Fruit fly (Drosophila melanogaster) whole organism, embryonic: Measurements from ENCODE around the gene inc.

ENCODE experiments used
- Antp ChIP-seq: fragments of 200-800 bp; sonication (Bioruptor generic); optimal IDR thresholded peaks from 3 replicates; lab custom pipeline; 2016; ENCODE audit warnings: missing biosample characterization, missing genetic modification characterization
- CG11456 ChIP-seq: fragments of 200-800 bp; sonication (Bioruptor generic); IDR thresholded peaks from 3 replicates; pipeline ENCODE4 v1.3.6; 2022; ENCODE audit warnings: missing biosample characterization, missing genetic modification characterization
- CG12659 ChIP-seq: fragments of 200-800 bp; sonication (Bioruptor generic); optimal IDR thresholded peaks from 3 replicates; lab custom pipeline; 2017; ENCODE audit warnings: mild to moderate bottlenecking, missing biosample characterization, missing genetic modification reagents, missing genetic modification characterization
- CG12744 ChIP-seq: fragments of 200-800 bp; sonication (Bioruptor generic); optimal IDR thresholded peaks from 2 replicates; lab custom pipeline; 2016; ENCODE audit warnings: missing biosample characterization, missing genetic modification characterization
- CG1603 ChIP-seq: fragments of 200-800 bp; sonication (Bioruptor generic); optimal IDR thresholded peaks from 2 replicates; lab custom pipeline; 2019; ENCODE audit warnings: missing biosample characterization, mild to moderate bottlenecking, missing genetic modification characterization, moderate library complexity
- CG1647 ChIP-seq: fragments of 200-800 bp; sonication (Bioruptor generic); optimal IDR thresholded peaks from 3 replicates; lab custom pipeline; 2016; ENCODE audit warnings: missing biosample characterization, missing genetic modification characterization
- CG17359 ChIP-seq: fragments of 200-800 bp; sonication (Bioruptor generic); optimal IDR thresholded peaks from 3 replicates; lab custom pipeline; 2018; ENCODE audit warnings: missing biosample characterization, mild to moderate bottlenecking, missing genetic modification characterization, moderate library complexity
- CG17829 ChIP-seq: fragments of 200-800 bp; optimal IDR thresholded peaks from 2 replicates; lab custom pipeline; 2019; ENCODE audit warnings: missing biosample characterization, mild to moderate bottlenecking, missing genetic modification characterization, moderate library complexity
- CG18599 ChIP-seq: fragments of 200-800 bp; sonication (Bioruptor generic); optimal IDR thresholded peaks from 3 replicates; lab custom pipeline; 2017; ENCODE audit warnings: missing biosample characterization, missing genetic modification characterization, mild to moderate bottlenecking, moderate library complexity, missing genetic modification reagents
- CG2199 ChIP-seq: fragments of 200-800 bp; sonication (Bioruptor generic); IDR thresholded peaks from 3 replicates; pipeline ENCODE4 v1.3.6; 2022; ENCODE audit warnings: missing biosample characterization, missing genetic modification characterization
- CG2875 ChIP-seq: fragments of 200-800 bp; sonication (Bioruptor generic); optimal IDR thresholded peaks from 2 replicates; lab custom pipeline; 2017; ENCODE audit warnings: missing biosample characterization, mild to moderate bottlenecking, missing genetic modification characterization, missing genetic modification reagents
- CG2889 ChIP-seq: fragments of 200-800 bp; sonication (Bioruptor generic); IDR thresholded peaks from 3 replicates; pipeline ENCODE4 v1.3.6; 2022; ENCODE audit warnings: missing biosample characterization, missing genetic modification characterization
- CG30431 ChIP-seq: fragments of 200-800 bp; sonication (Bioruptor generic); optimal IDR thresholded peaks from 2 replicates; lab custom pipeline; 2017; ENCODE audit warnings: missing biosample characterization, missing genetic modification characterization
- CG3407 ChIP-seq: fragments of 200-800 bp; sonication (Bioruptor generic); optimal IDR thresholded peaks from 2 replicates; lab custom pipeline; 2018; ENCODE audit warnings: missing biosample characterization, mild to moderate bottlenecking, missing genetic modification characterization
- CG6272 ChIP-seq: fragments of 200-800 bp; sonication (Bioruptor generic); IDR thresholded peaks from 2 replicates; pipeline ENCODE4 v1.3.6; 2022; ENCODE audit warnings: missing biosample characterization, missing genetic modification characterization
- CG6683 ChIP-seq: fragments of 200-800 bp; sonication (Bioruptor generic); optimal IDR thresholded peaks from 2 replicates; lab custom pipeline; 2017; ENCODE audit warnings: missing biosample characterization, mild to moderate bottlenecking, missing genetic modification characterization, missing genetic modification reagents
- CG6765 ChIP-seq: fragments of 200-800 bp; sonication (Bioruptor generic); optimal IDR thresholded peaks from 3 replicates; lab custom pipeline; 2017; ENCODE audit warnings: missing biosample characterization, mild to moderate bottlenecking, missing genetic modification characterization
- CTCF ChIP-seq: fragments of 200-800 bp; sonication (Bioruptor generic); optimal IDR thresholded peaks from 2 replicates; lab custom pipeline; 2017; ENCODE audit warnings: missing biosample characterization, mild to moderate bottlenecking, missing genetic modification characterization, moderate library complexity
- Deaf1 ChIP-seq: fragments of 200-800 bp; optimal IDR thresholded peaks from 3 replicates; lab custom pipeline; 2019; ENCODE audit warnings: missing biosample characterization, mild to moderate bottlenecking, missing genetic modification characterization, moderate library complexity
- Gug ChIP-seq: fragments of 200-800 bp; sonication (Bioruptor generic); IDR thresholded peaks from 4 replicates; pipeline ENCODE4 v1.3.6; 2022; ENCODE audit warnings: missing biosample characterization, missing genetic modification characterization
- HLH3B ChIP-seq: fragments of 200-800 bp; sonication (Bioruptor generic); IDR thresholded peaks from 2 replicates; pipeline ENCODE4 v1.3.6; 2022; ENCODE audit warnings: missing biosample characterization, missing genetic modification characterization
- HLHmδ ChIP-seq: fragments of 200-800 bp; sonication (Bioruptor generic); optimal IDR thresholded peaks from 2 replicates; lab custom pipeline; 2018; ENCODE audit warnings: missing biosample characterization, mild to moderate bottlenecking, missing genetic modification characterization, moderate library complexity
- Hr78 ChIP-seq, 2 experiments: fragments of 200-800 bp in 1 of 2; fragments of >200 bp in 1 of 2; sonication (Bioruptor generic) in 1 of 2; optimal IDR thresholded peaks; 2 replicates each; lab custom pipeline; 2017 to 2019; ENCODE audit warnings: missing biosample characterization in 2 of 2, missing genetic modification characterization in 2 of 2, mild to moderate bottlenecking in 1 of 2, moderate library complexity in 1 of 2
- Mad ChIP-seq: fragments of 200-800 bp; sonication (Bioruptor generic); optimal IDR thresholded peaks from 2 replicates; lab custom pipeline; 2016; ENCODE audit warnings: missing biosample characterization, missing genetic modification characterization
- Oli ChIP-seq: fragments of 200-800 bp; sonication (Bioruptor generic); optimal IDR thresholded peaks from 2 replicates; lab custom pipeline; 2018; ENCODE audit warnings: missing biosample characterization, mild to moderate bottlenecking, missing genetic modification characterization, moderate library complexity
- aop ChIP-seq: fragments of 200-800 bp; sonication (Bioruptor generic); IDR thresholded peaks from 2 replicates; pipeline ENCODE4 v1.3.6; 2022; ENCODE audit warnings: missing biosample characterization, missing genetic modification characterization
- bbx ChIP-seq: fragments of 200-800 bp; sonication (Bioruptor generic); IDR thresholded peaks from 2 replicates; pipeline ENCODE4 v1.3.6; 2022; ENCODE audit warnings: missing biosample characterization, missing genetic modification characterization; ENCODE audit not compliant: partially characterized antibody
- danr ChIP-seq: fragments of 200-800 bp; sonication (Bioruptor generic); IDR thresholded peaks from 2 replicates; pipeline ENCODE4 v1.3.6; 2022; ENCODE audit warnings: missing biosample characterization, missing genetic modification characterization
- dati ChIP-seq: fragments of 200-800 bp; sonication (Bioruptor generic); IDR thresholded peaks from 2 replicates; pipeline ENCODE4 v1.3.6; 2022; ENCODE audit warnings: missing biosample characterization, missing genetic modification characterization
- dmrt11E ChIP-seq: fragments of 200-800 bp; sonication (Bioruptor generic); optimal IDR thresholded peaks from 3 replicates; lab custom pipeline; 2018; ENCODE audit warnings: missing biosample characterization, mild to moderate bottlenecking, missing genetic modification characterization, moderate library complexity
- dpn ChIP-seq, 2 experiments: fragments of 200-800 bp; sonication (Bioruptor generic); optimal IDR thresholded peaks; 3 replicates each; lab custom pipeline; 2016; ENCODE audit warnings: missing biosample characterization in 2 of 2, missing genetic modification characterization in 2 of 2
- exex ChIP-seq: fragments of 200-800 bp; sonication (Bioruptor generic); optimal IDR thresholded peaks from 4 replicates; lab custom pipeline; 2018; ENCODE audit warnings: missing biosample characterization, mild to moderate bottlenecking, missing genetic modification characterization, moderate library complexity
- fd3F ChIP-seq: fragments of 200-800 bp; sonication (Bioruptor generic); optimal IDR thresholded peaks from 2 replicates; lab custom pipeline; 2018; ENCODE audit warnings: missing biosample characterization, mild to moderate bottlenecking, missing genetic modification characterization, moderate library complexity
- gcm ChIP-seq: fragments of 200-800 bp; sonication (Bioruptor generic); optimal IDR thresholded peaks from 2 replicates; lab custom pipeline; 2019; ENCODE audit warnings: missing biosample characterization, mild to moderate bottlenecking, missing genetic modification characterization, moderate library complexity
- kni ChIP-seq: fragments of 200-800 bp; sonication (Bioruptor generic); optimal IDR thresholded peaks from 3 replicates; lab custom pipeline; 2017; ENCODE audit warnings: mild to moderate bottlenecking, missing biosample characterization, missing genetic modification reagents, missing genetic modification characterization
- lbe ChIP-seq: fragments of 200-800 bp; sonication (Bioruptor generic); optimal IDR thresholded peaks from 2 replicates; lab custom pipeline; 2016; ENCODE audit warnings: missing biosample characterization, mild to moderate bottlenecking, missing genetic modification characterization
- lola ChIP-seq, 3 experiments: fragments of >200 bp in 2 of 3; fragments of 200-800 bp in 1 of 3; sonication (Bioruptor generic) in 1 of 3; optimal IDR thresholded peaks; 2 replicates each; lab custom pipeline; 2017 to 2019; ENCODE audit warnings: missing biosample characterization in 3 of 3, missing genetic modification characterization in 3 of 3, mild to moderate bottlenecking in 1 of 3, moderate library complexity in 1 of 3
- maf-S ChIP-seq: fragments of 200-800 bp; sonication (Bioruptor generic); optimal IDR thresholded peaks from 2 replicates; lab custom pipeline; 2016; ENCODE audit warnings: missing biosample characterization, missing genetic modification characterization
- prd ChIP-seq, 3 experiments: fragments of >200 bp in 2 of 3; fragments of 200-800 bp in 1 of 3; sonication (Bioruptor generic) in 1 of 3; optimal IDR thresholded peaks in 2 of 3; IDR thresholded peaks in 1 of 3; 2 replicates in 2 of 3; 3 replicates in 1 of 3; pipeline versions ENCODE4 v1.3.6 to Lab custom; 2017 to 2022; ENCODE audit warnings: missing biosample characterization in 1 of 3, missing genetic modification characterization in 1 of 3
- pros ChIP-seq: fragments of 200-800 bp; sonication (Bioruptor generic); optimal IDR thresholded peaks from 3 replicates; lab custom pipeline; 2019; ENCODE audit warnings: missing biosample characterization, mild to moderate bottlenecking, missing genetic modification characterization, moderate library complexity
- pzg ChIP-seq: fragments of 200-800 bp; sonication (Bioruptor generic); optimal IDR thresholded peaks from 3 replicates; lab custom pipeline; 2018; ENCODE audit warnings: missing biosample characterization, mild to moderate bottlenecking, missing genetic modification characterization, moderate library complexity
- sob ChIP-seq: fragments of 200-800 bp; sonication (Bioruptor generic); IDR thresholded peaks from 2 replicates; pipeline ENCODE4 v1.3.6; 2022; ENCODE audit warnings: missing biosample characterization, missing genetic modification characterization
- sqz ChIP-seq: fragments of 200-800 bp; sonication (Bioruptor generic); optimal IDR thresholded peaks from 3 replicates; lab custom pipeline; 2018; ENCODE audit warnings: missing biosample characterization, mild to moderate bottlenecking, missing genetic modification characterization
- trh ChIP-seq: fragments of 200-800 bp; sonication (Bioruptor generic); optimal IDR thresholded peaks from 2 replicates; lab custom pipeline; 2016; ENCODE audit warnings: missing biosample characterization, missing genetic modification characterization
- vfl ChIP-seq: fragments of 200-800 bp; sonication (Bioruptor generic); optimal IDR thresholded peaks from 2 replicates; lab custom pipeline; 2016; ENCODE audit warnings: missing biosample characterization, missing genetic modification characterization
- vnd ChIP-seq: fragments of 200-800 bp; sonication (Bioruptor generic); IDR thresholded peaks from 3 replicates; pipeline ENCODE4 v1.3.6; 2022; ENCODE audit warnings: missing biosample characterization, missing genetic modification characterization; ENCODE audit not compliant: partially characterized antibody
- wor ChIP-seq: fragments of 200-800 bp; sonication (Bioruptor generic); IDR thresholded peaks from 2 replicates; pipeline ENCODE4 v1.3.6; 2022; ENCODE audit warnings: missing biosample characterization, missing genetic modification characterization
- zfh1 ChIP-seq: fragments of 200-800 bp; sonication (Bioruptor generic); IDR thresholded peaks from 3 replicates; pipeline ENCODE4 v1.3.6; 2022; ENCODE audit warnings: missing biosample characterization, missing genetic modification characterization

inc gene

dm6 chrX:1482840-1483518 lies at the start of gene inc, which contains the start of gene sta (continued):
- TF ChIP-seq Mad (GFP tag; lab: Kevin White, UChicago) = peak; percentile 57
- peak; percentile 32 for TF ChIP-seq pros (GFP tag; lab: Kevin White, UChicago)
- peak; percentile 18 for TF ChIP-seq CTCF (GFP tag; lab: Kevin White, UChicago)
- TF ChIP-seq CG2875 = peak; percentile 66
- TF ChIP-seq Gug (GFP tag; lab: Robert Waterston, UW) = peak; percentile 22; the same call in 1 of the 4 replicates
- peak; percentile 67 for TF ChIP-seq CG17359 (tag; lab: Kevin White, UChicago)
- no peak for TF ChIP-seq dati
- TF ChIP-seq danr (GFP tag; lab: Robert Waterston, UW) = no peak
- TF ChIP-seq CG30431 (GFP tag; lab: Kevin White, UChicago) = peak; percentile 26
- TF ChIP-seq prd (optimal IDR thresholded peaks at IDR 0.05; lab: Kevin White, UChicago) = no peak
- TF ChIP-seq prd (GFP tag; IDR thresholded peaks at IDR 0.05; lab: Robert Waterston, UW) = 0 out of 3 replicates have a peak, but pooled peaks have one; percentile 40
- no peak for TF ChIP-seq CG6272 (GFP tag; lab: Robert Waterston, UW)
- TF ChIP-seq kni (GFP tag; lab: Kevin White, UChicago) = peak; percentile 64
- TF ChIP-seq CG1647 (GFP tag; lab: Kevin White, UChicago) = peak; percentile 35
- TF ChIP-seq pzg (GFP tag; lab: Kevin White, UChicago) = peak; percentile 98
- TF ChIP-seq Deaf1 (tag; lab: Kevin White, UChicago) = peak; percentile 42
- peak; percentile 37 for TF ChIP-seq dmrt11E (tag; lab: Kevin White, UChicago)
- TF ChIP-seq CG1603 (tag; lab: Kevin White, UChicago) = peak; percentile 92
- TF ChIP-seq CG12659 = peak; percentile 94
- TF ChIP-seq aop = no peak
- 0 out of 3 replicates have a peak, but pooled peaks have one; percentile 16 for TF ChIP-seq CG2199 (GFP tag; lab: Robert Waterston, UW)
- TF ChIP-seq dpn (GFP tag; optimal IDR thresholded peaks at IDR 0.05; lab: Kevin White, UChicago) = peak; percentile 12 to 67
- no peak for TF ChIP-seq CG12744 (GFP tag; lab: Kevin White, UChicago)
- TF ChIP-seq trh (GFP tag; lab: Kevin White, UChicago) = no peak
- peak; percentile 42 for TF ChIP-seq vfl (GFP tag; lab: Kevin White, UChicago)
- peak; percentile 31 for TF ChIP-seq Antp (GFP tag; lab: Kevin White, UChicago)
- peak; percentile 78 for TF ChIP-seq sob (GFP tag; lab: Robert Waterston, UW)
- no peak for TF ChIP-seq lola (GFP tag; optimal IDR thresholded peaks at IDR 0.05; lab: Kevin White, UChicago)
- TF ChIP-seq CG2889 (GFP tag; lab: Robert Waterston, UW) = no peak
- peak; percentile 31; the same call in 1 of the 2 replicates for TF ChIP-seq HLH3B (GFP tag; lab: Robert Waterston, UW)
- TF ChIP-seq maf-S (GFP tag; lab: Kevin White, UChicago) = peak; percentile 24
- TF ChIP-seq wor (GFP tag; lab: Robert Waterston, UW) = no peak
- TF ChIP-seq vnd (GFP tag; lab: Robert Waterston, UW) = no peak
- TF ChIP-seq lbe (GFP tag; lab: Kevin White, UChicago) = peak; percentile 35
- TF ChIP-seq CG3407 = peak; percentile 53
- no peak for TF ChIP-seq Hr78 (GFP tag; optimal IDR thresholded peaks at IDR 0.05; lab: Kevin White, UChicago)
- TF ChIP-seq bbx (GFP tag; lab: Robert Waterston, UW) = no peak
- peak; percentile 99 for TF ChIP-seq CG17829
- peak; percentile 86 for TF ChIP-seq CG6765 (GFP tag; lab: Kevin White, UChicago)
- peak; percentile 70; the same call in 2 of the 3 replicates for TF ChIP-seq zfh1
- peak; percentile 56 for TF ChIP-seq CG6683
- TF ChIP-seq gcm (GFP tag; lab: Kevin White, UChicago) = peak; percentile 67
- peak; percentile 55 for TF ChIP-seq sqz (GFP tag; lab: Kevin White, UChicago)
- peak; percentile 74; the same call in 2 of the 3 replicates for TF ChIP-seq CG11456 (GFP tag; lab: Robert Waterston, UW)
- TF ChIP-seq Oli = peak; percentile 31
- peak; percentile 32 for TF ChIP-seq fd3F (GFP tag; lab: Kevin White, UChicago)
- peak; percentile 95 for TF ChIP-seq HLHmδ
- no peak for TF ChIP-seq exex (tag; lab: Kevin White, UChicago)
- TF ChIP-seq CG18599 (GFP tag; lab: Kevin White, UChicago) = peak; percentile 80
